Worm (Caenorhabditis elegans) whole organism, L2 larva: ENCODE measurements around the gene col-83.

ENCODE experiments used
- C34F6.9 ChIP-seq: fragments of 150-350 bp; optimal IDR thresholded peaks from 2 replicates; lab custom pipeline; 2014; ENCODE audit warnings: missing biosample characterization, missing genetic modification characterization
- F13H6.1 ChIP-seq: sonication (generic microtip); optimal IDR thresholded peaks from 2 replicates; lab custom pipeline; 2016; ENCODE audit warnings: missing genetic modification characterization, missing compliant biosample characterization
- ama-1 ChIP-seq: fragments of 150-350 bp; optimal IDR thresholded peaks from 2 replicates; lab custom pipeline; 2018; ENCODE audit warnings: inconsistent platforms
- nhr-11 ChIP-seq: fragments of 150-350 bp; optimal IDR thresholded peaks from 2 replicates; lab custom pipeline; 2014; ENCODE audit warnings: missing biosample characterization, missing genetic modification characterization
- skn-1 ChIP-seq: sonication (generic microtip); optimal IDR thresholded peaks from 2 replicates; lab custom pipeline; 2017; ENCODE audit warnings: missing biosample characterization, missing genetic modification characterization
- snpc-4 ChIP-seq: fragments of 150-350 bp; optimal IDR thresholded peaks from 2 replicates; lab custom pipeline; 2014; ENCODE audit warnings: missing biosample characterization, missing genetic modification characterization
- ztf-11 ChIP-seq: sonication (generic microtip); optimal IDR thresholded peaks from 2 replicates; lab custom pipeline; 2017; ENCODE audit warnings: missing biosample characterization, missing genetic modification characterization
- ztf-4 ChIP-seq: fragments of 150-350 bp; optimal IDR thresholded peaks from 2 replicates; lab custom pipeline; 2014; ENCODE audit warnings: missing biosample characterization, missing genetic modification characterization

- no peak for TF ChIP-seq skn-1 (tag; lab: Kevin White, UChicago)
- no peak for TF ChIP-seq ztf-4
- no peak for TF ChIP-seq ztf-11
- TF ChIP-seq snpc-4 (tag; lab: Kevin White, UChicago), result no peak
- TF ChIP-seq ama-1 (lab: Kevin White, UChicago), result no peak
- no peak for TF ChIP-seq F13H6.1 (tag; lab: Kevin White, UChicago)
- no peak for TF ChIP-seq C34F6.9
- no peak for TF ChIP-seq nhr-11
These were observed 13.0 kb downstream of the col-83 start for ce11 chrII:11032812-11033211.
